Worm (Caenorhabditis elegans) whole organism, L4 larva: ENCODE data around the gene bath-26.

Experiments
- ama-1 ChIP-seq: fragments of 150-350 bp; optimal IDR thresholded peaks from 2 replicates; lab custom pipeline; 2014; ENCODE audit warnings: inconsistent platforms, mixed read lengths
- ceh-32 ChIP-seq: sonication (generic microtip); optimal IDR thresholded peaks from 2 replicates; lab custom pipeline; 2016; ENCODE audit warnings: mild to moderate bottlenecking, missing genetic modification characterization, missing compliant biosample characterization; ENCODE audit not compliant: poor library complexity
- dve-1 ChIP-seq: sonication (generic microtip); optimal IDR thresholded peaks from 2 replicates; lab custom pipeline; 2017; ENCODE audit warnings: antibody characterized with exemption, mild to moderate bottlenecking, missing genetic modification characterization, missing compliant biosample characterization; ENCODE audit not compliant: insufficient read depth
- fkh-10 ChIP-seq: fragments of 150-350 bp; optimal IDR thresholded peaks from 2 replicates; lab custom pipeline; 2014; ENCODE audit warnings: missing biosample characterization, missing genetic modification reagents, missing genetic modification characterization
- hlh-30 ChIP-seq: sonication (generic microtip); optimal IDR thresholded peaks from 2 replicates; lab custom pipeline; 2017; ENCODE audit warnings: antibody characterized with exemption, mild to moderate bottlenecking, missing genetic modification characterization, missing compliant biosample characterization; ENCODE audit not compliant: insufficient read depth
- lin-39 ChIP-seq: fragments of 150-350 bp; optimal IDR thresholded peaks from 2 replicates; lab custom pipeline; 2014; ENCODE audit warnings: missing biosample characterization, missing genetic modification reagents, missing genetic modification characterization
- mdl-1 ChIP-seq, 2 experiments: fragments of 150-350 bp in 1 of 2; sonication (generic microtip) in 1 of 2; optimal IDR thresholded peaks; 2 replicates each; lab custom pipeline; 2014 to 2017; ENCODE audit warnings: missing biosample characterization in 2 of 2, missing genetic modification characterization in 2 of 2
- mes-2 ChIP-seq: sonication (generic microtip); optimal IDR thresholded peaks from 2 replicates; lab custom pipeline; 2016; ENCODE audit warnings: missing genotype, mild to moderate bottlenecking, missing genetic modification characterization, missing compliant biosample characterization; ENCODE audit not compliant: poor library complexity, severe bottlenecking
- nhr-11 ChIP-seq: fragments of 150-350 bp; optimal IDR thresholded peaks from 2 replicates; lab custom pipeline; 2014; ENCODE audit warnings: missing biosample characterization, missing genetic modification characterization
- nhr-237 ChIP-seq: sonication (generic microtip); optimal IDR thresholded peaks from 2 replicates; lab custom pipeline; 2017; ENCODE audit warnings: missing biosample characterization, missing genetic modification characterization
- skn-1 ChIP-seq: fragments of 150-350 bp; optimal IDR thresholded peaks from 2 replicates; lab custom pipeline; 2014; ENCODE audit warnings: missing biosample characterization, missing genetic modification characterization
- spr-1 ChIP-seq: sonication (generic microtip); optimal IDR thresholded peaks from 2 replicates; lab custom pipeline; 2016; ENCODE audit warnings: mild to moderate bottlenecking, missing genetic modification characterization, missing compliant biosample characterization
- unc-130 ChIP-seq: sonication (generic microtip); optimal IDR thresholded peaks from 2 replicates; lab custom pipeline; 2016; ENCODE audit warnings: missing genetic modification reagents, missing genetic modification characterization, missing compliant biosample characterization
- unc-39 ChIP-seq: sonication (generic microtip); optimal IDR thresholded peaks from 2 replicates; lab custom pipeline; 2017; ENCODE audit warnings: missing biosample characterization, missing genetic modification characterization

ce11 chrII:1621180-1621579 lies 20.6 kb upstream of the bath-26 start, which contains the start of gene fbxa-158:
- TF ChIP-seq fkh-10 (no peak), unc-39 (no peak), ama-1 (no peak), lin-39 (tag; lab: Kevin White, UChicago) (no peak), nhr-237 (tag; lab: Kevin White, UChicago) (no peak), mdl-1 (tag; optimal IDR thresholded peaks at IDR 0.05; lab: Kevin White, UChicago) (no peak), nhr-11 (tag; lab: Kevin White, UChicago) (no peak), spr-1 (tag; lab: Kevin White, UChicago) (no peak), skn-1 (tag; lab: Kevin White, UChicago) (no peak), dve-1 (tag; lab: Kevin White, UChicago) (no peak), mes-2 (tag; lab: Kevin White, UChicago) (no peak), unc-130 (GFP tag; lab: Kevin White, UChicago) (no peak), ceh-32 (tag; lab: Kevin White, UChicago) (no peak), hlh-30 (tag; lab: Kevin White, UChicago) (no peak)
